Worm (Caenorhabditis elegans): ENCODE data around the gene F59D12.2.

Gene F59D12.2

ce11 chrX:15633964-15634363 lies 41.6 kb downstream of the F59D12.2 start (continued):
- TF ChIP-seq madf-5 (GFP tag; IDR thresholded peaks at IDR 0.05) = no peak
- TF ChIP-seq ceh-20 (GFP tag; IDR thresholded peaks at IDR 0.05) = no peak
- TF ChIP-seq daf-16 (GFP tag; optimal IDR thresholded peaks at IDR 0.05) = no peak
- TF ChIP-seq daf-16 (tag; optimal IDR thresholded peaks at IDR 0.05) = no peak
- no peak for TF ChIP-seq dve-1 (tag; optimal IDR thresholded peaks at IDR 0.05; ENCODE audit: insufficient read depth)
- no peak for TF ChIP-seq snpc-4 (tag; optimal IDR thresholded peaks at IDR 0.05)
- no peak for TF ChIP-seq Y5F2A.4 (GFP tag; optimal IDR thresholded peaks at IDR 0.05)
- TF ChIP-seq lin-1 (GFP tag; IDR thresholded peaks at IDR 0.05) = no peak
- TF ChIP-seq lin-39 (tag; optimal IDR thresholded peaks at IDR 0.05) = no peak
- peak; percentile 75 for TF ChIP-seq fkh-10 (GFP tag; optimal IDR thresholded peaks at IDR 0.05)
- TF ChIP-seq egl-27 (tag; optimal IDR thresholded peaks at IDR 0.05) = no peak
- TF ChIP-seq tag-97 (GFP tag; IDR thresholded peaks at IDR 0.05) = no peak
- TF ChIP-seq lin-13 (GFP tag; optimal IDR thresholded peaks at IDR 0.05) = no peak
- TF ChIP-seq R02D3.7 (tag; optimal IDR thresholded peaks at IDR 0.05) = no peak
- no peak for TF ChIP-seq mdt-29 (GFP tag; IDR thresholded peaks at IDR 0.05)
- TF ChIP-seq Y105C5A.15 (GFP tag; IDR thresholded peaks at IDR 0.05) = no peak
- TF ChIP-seq pha-4 (GFP tag; IDR thresholded peaks at IDR 0.05) = no peak
- no peak for TF ChIP-seq pha-4 (tag; optimal IDR thresholded peaks at IDR 0.05)
- no peak for TF ChIP-seq ama-1 (optimal IDR thresholded peaks at IDR 0.05)
- no peak for TF ChIP-seq daf-19 (GFP tag; conservative IDR thresholded peaks at IDR 0.05)
- no peak for TF ChIP-seq egl-43 (GFP tag; IDR thresholded peaks at IDR 0.05)
- TF ChIP-seq attf-4 (tag; optimal IDR thresholded peaks at IDR 0.05) = no peak
- no peak for TF ChIP-seq rbr-2 (tag; optimal IDR thresholded peaks at IDR 0.05)
- no peak for TF ChIP-seq nhr-41 (GFP tag; IDR thresholded peaks at IDR 0.05)
- TF ChIP-seq hif-1 (tag; optimal IDR thresholded peaks at IDR 0.05) = no peak
- no peak for TF ChIP-seq nhr-102 (tag; optimal IDR thresholded peaks at IDR 0.05)
- 0 out of 2 replicates have a peak, but pooled peaks have one; percentile 15 for TF ChIP-seq hmg-1.1 (GFP tag; IDR thresholded peaks at IDR 0.05)
- no peak for TF ChIP-seq aha-1 (tag)
- TF ChIP-seq nhr-111 (GFP tag; optimal IDR thresholded peaks at IDR 0.05) = no peak
- TF ChIP-seq F26F4.8 (GFP tag; conservative IDR thresholded peaks at IDR 0.05) = no peak
- TF ChIP-seq unc-130 (GFP tag; optimal IDR thresholded peaks at IDR 0.05) = no peak
- TF ChIP-seq pqm-1 (tag; optimal IDR thresholded peaks at IDR 0.05) = no peak
- no peak for TF ChIP-seq ceh-82 (tag; optimal IDR thresholded peaks at IDR 0.05)
- no peak for TF ChIP-seq hlh-11 (tag; optimal IDR thresholded peaks at IDR 0.05)
- peak; percentile 5 for TF ChIP-seq hlh-30 (tag; optimal IDR thresholded peaks at IDR 0.05; ENCODE audit: insufficient read depth)
- TF ChIP-seq nhr-28 (tag; optimal IDR thresholded peaks at IDR 0.05) = no peak
- no peak for TF ChIP-seq nhr-11 (tag; optimal IDR thresholded peaks at IDR 0.05)
- TF ChIP-seq php-3 (GFP tag; IDR thresholded peaks at IDR 0.05) = no peak
- TF ChIP-seq ZK337.2 (GFP tag; IDR thresholded peaks at IDR 0.05) = no peak
- TF ChIP-seq lsy-2 (tag; optimal IDR thresholded peaks at IDR 0.05) = peak in 1 of 2 experiments; percentile 46
- peak in 1 of 2 experiments; percentile 82 for TF ChIP-seq unc-62 (GFP tag; optimal IDR thresholded peaks at IDR 0.05 in 1 of 2)
- TF ChIP-seq unc-62 (tag; optimal IDR thresholded peaks at IDR 0.05) = no peak
- no peak for TF ChIP-seq F44E2.7 (GFP tag; IDR thresholded peaks at IDR 0.05)
- TF ChIP-seq ceh-32 (tag; optimal IDR thresholded peaks at IDR 0.05; ENCODE audit: poor library complexity) = no peak

DNA sequence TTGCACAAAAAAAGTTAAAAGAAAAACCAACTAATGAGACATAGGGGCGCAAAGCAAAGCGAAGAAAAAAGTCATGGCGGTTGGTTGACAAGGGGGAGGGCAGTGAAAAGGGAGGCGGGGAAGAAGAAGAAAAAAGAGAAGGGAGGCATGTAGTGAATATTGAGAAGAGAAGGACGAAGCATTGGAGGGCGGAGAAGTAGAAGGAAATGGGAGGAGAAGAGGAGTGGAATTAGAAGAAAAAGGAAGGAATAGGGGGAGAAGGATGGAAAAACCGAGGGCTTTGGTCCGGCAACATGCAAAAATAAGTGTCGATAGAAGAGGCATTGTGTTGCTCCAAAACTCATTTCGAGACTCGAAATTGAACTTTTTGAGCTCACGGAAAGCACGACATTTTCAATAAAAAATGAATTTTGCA lies 44.7 kb downstream of the F59D12.2 start:
- TF ChIP-seq ZK337.2 (GFP tag; IDR thresholded peaks at IDR 0.05) (no peak), madf-5 (GFP tag; IDR thresholded peaks at IDR 0.05) (no peak), set-16 (GFP tag; IDR thresholded peaks at IDR 0.05) (peak; percentile 50), php-3 (GFP tag; IDR thresholded peaks at IDR 0.05) (no peak), ceh-62 (tag; optimal IDR thresholded peaks at IDR 0.05) (no peak), Y75B8A.6 (GFP tag; IDR thresholded peaks at IDR 0.05) (no peak), sdz-12 (GFP tag; optimal IDR thresholded peaks at IDR 0.05) (no peak), unc-130 (GFP tag; optimal IDR thresholded peaks at IDR 0.05) (no peak), tra-1 (GFP tag; IDR thresholded peaks at IDR 0.05) (no peak), hmg-1.1 (GFP tag; IDR thresholded peaks at IDR 0.05) (peak; percentile 73), spr-3 (GFP tag; optimal IDR thresholded peaks at IDR 0.05) (no peak), zfp-3 (GFP tag; conservative IDR thresholded peaks at IDR 0.05) (no peak), mdl-1 (tag; optimal IDR thresholded peaks at IDR 0.05) (peak in 1 of 2 experiments; percentile 16), nhr-237 (tag; optimal IDR thresholded peaks at IDR 0.05) (no peak), skn-1 (tag; optimal IDR thresholded peaks at IDR 0.05) (no peak), mxl-2 (GFP tag; conservative IDR thresholded peaks at IDR 0.05) (no peak)
